Worm (Caenorhabditis elegans) whole organism, L1 larva: ENCODE data around the gene T01D1.5.
A peak's percentile ranks its signal among the peaks of the same experiment; 100 is the strongest.

Experiments
- C16A3.4 ChIP-seq: fragments of 150-350 bp; optimal IDR thresholded peaks from 2 replicates; lab custom pipeline; 2014; ENCODE audit warnings: missing biosample characterization, missing genetic modification characterization
- F16B12.6 ChIP-seq: fragments of 150-350 bp; optimal IDR thresholded peaks from 2 replicates; lab custom pipeline; 2014; ENCODE audit warnings: missing biosample characterization, missing genetic modification characterization
- Y116A8C.19 ChIP-seq: sonication (generic microtip); optimal IDR thresholded peaks from 2 replicates; lab custom pipeline; 2016; ENCODE audit warnings: missing compliant biosample characterization, missing genetic modification characterization, borderline replicate concordance
- aha-1 ChIP-seq: fragments of 150-350 bp; optimal IDR thresholded peaks from 2 replicates; lab custom pipeline; 2014; ENCODE audit warnings: missing biosample characterization, missing genetic modification characterization
- alr-1 ChIP-seq: fragments of 200-800 bp; sonication (Bioruptor generic); optimal IDR thresholded peaks from 2 replicates; lab custom pipeline; 2018; ENCODE audit warnings: borderline replicate concordance, mild to moderate bottlenecking, missing genetic modification characterization, missing compliant biosample characterization
- ama-1 ChIP-seq: fragments of 150-350 bp; optimal IDR thresholded peaks from 2 replicates; lab custom pipeline; 2014
- blmp-1 ChIP-seq: fragments of 150-350 bp; optimal IDR thresholded peaks from 2 replicates; lab custom pipeline; 2014; ENCODE audit warnings: missing biosample characterization, missing genetic modification characterization
- ceh-63 ChIP-seq: fragments of 200-800 bp; sonication (Bioruptor generic); optimal IDR thresholded peaks from 2 replicates; lab custom pipeline; 2018; ENCODE audit warnings: mild to moderate bottlenecking, missing genetic modification characterization, missing compliant biosample characterization
- ceh-8 ChIP-seq: fragments of 200-800 bp; sonication (Bioruptor generic); optimal IDR thresholded peaks from 2 replicates; lab custom pipeline; 2018; ENCODE audit warnings: mild to moderate bottlenecking, missing genetic modification characterization, moderate library complexity, missing compliant biosample characterization
- ceh-82 ChIP-seq, 3 experiments: fragments of 150-350 bp in 1 of 3; sonication (generic microtip) in 2 of 3; optimal IDR thresholded peaks; 2 replicates each; lab custom pipeline; 2014 to 2017; ENCODE audit warnings: missing biosample characterization in 3 of 3, missing genetic modification characterization in 3 of 3
- ceh-88 ChIP-seq: fragments of 200-800 bp; sonication (Bioruptor generic); IDR thresholded peaks from 2 replicates; pipeline ENCODE4 v1.3.6; 2022; ENCODE audit warnings: missing genetic modification characterization, missing compliant biosample characterization
- ceh-90 ChIP-seq: sonication (generic microtip); optimal IDR thresholded peaks from 2 replicates; lab custom pipeline; 2016; ENCODE audit warnings: missing genetic modification characterization, missing compliant biosample characterization
- ces-1 ChIP-seq: fragments of 150-350 bp; optimal IDR thresholded peaks from 2 replicates; lab custom pipeline; 2014; ENCODE audit warnings: missing biosample characterization, missing genetic modification reagents, missing genetic modification characterization
- efl-1 ChIP-seq, 4 experiments: fragments of 150-350 bp; optimal IDR thresholded peaks in 3 of 4; peaks in 1 of 4; 1 replicate in 1 of 4; 2 replicates in 3 of 4; lab custom pipeline; 2014; ENCODE audit warnings: missing biosample characterization in 2 of 4, missing genetic modification characterization in 2 of 4, missing genetic modification reagents in 2 of 4
- egl-13 ChIP-seq: sonication (generic microtip); optimal IDR thresholded peaks from 2 replicates; lab custom pipeline; 2016; ENCODE audit warnings: missing genotype, missing genetic modification reagents, missing genetic modification characterization, missing compliant biosample characterization
- elt-2 ChIP-seq: sonication (generic microtip); optimal IDR thresholded peaks from 2 replicates; lab custom pipeline; 2016; ENCODE audit warnings: missing genetic modification characterization, mild to moderate bottlenecking, inconsistent platforms, missing compliant biosample characterization, missing genetic modification reagents
- elt-3 ChIP-seq, 6 experiments: fragments of 150-350 bp in 1 of 6; sonication (generic microtip); optimal IDR thresholded peaks; 2 replicates each; lab custom pipeline; 2017 to 2018; ENCODE audit warnings: missing biosample characterization in 6 of 6, missing genetic modification characterization in 6 of 6, inconsistent platforms in 1 of 6
- ets-5 ChIP-seq: fragments of 200-800 bp; sonication (Bioruptor generic); IDR thresholded peaks from 2 replicates; pipeline ENCODE4 v1.3.6; 2022; ENCODE audit warnings: missing genetic modification characterization, missing compliant biosample characterization
- fkh-10 ChIP-seq: sonication (generic microtip); optimal IDR thresholded peaks from 2 replicates; lab custom pipeline; 2017; ENCODE audit warnings: missing biosample characterization, missing genetic modification reagents, missing genetic modification characterization
- fkh-4 ChIP-seq: sonication (generic microtip); optimal IDR thresholded peaks from 2 replicates; lab custom pipeline; 2016; ENCODE audit warnings: missing compliant biosample characterization, missing genetic modification characterization, borderline replicate concordance
- fos-1 ChIP-seq: fragments of 150-350 bp; optimal IDR thresholded peaks from 2 replicates; lab custom pipeline; 2014; ENCODE audit warnings: missing biosample characterization, missing genetic modification characterization
- grh-1 ChIP-seq: fragments of 200-800 bp; sonication (Bioruptor generic); IDR thresholded peaks from 2 replicates; pipeline ENCODE4 v1.3.6; 2022; ENCODE audit warnings: missing genetic modification reagents, missing genetic modification characterization, missing compliant biosample characterization
- hlh-17 ChIP-seq: fragments of 200-800 bp; sonication (Bioruptor generic); optimal IDR thresholded peaks from 2 replicates; lab custom pipeline; 2018; ENCODE audit warnings: missing genetic modification characterization, mild to moderate bottlenecking, missing compliant biosample characterization, moderate library complexity, borderline replicate concordance
- hlh-4 ChIP-seq: sonication (generic microtip); optimal IDR thresholded peaks from 2 replicates; lab custom pipeline; 2016; ENCODE audit warnings: mild to moderate bottlenecking, missing genetic modification characterization, missing compliant biosample characterization
- hpl-2 ChIP-seq: fragments of 150-350 bp; optimal IDR thresholded peaks from 2 replicates; lab custom pipeline; 2014; ENCODE audit warnings: missing biosample characterization, missing genetic modification reagents, missing genetic modification characterization
- irx-1 ChIP-seq: sonication (generic microtip); optimal IDR thresholded peaks from 2 replicates; lab custom pipeline; 2016; ENCODE audit warnings: missing genetic modification characterization, missing compliant biosample characterization
- jun-1 ChIP-seq: fragments of 150-350 bp; optimal IDR thresholded peaks from 2 replicates; lab custom pipeline; 2014; ENCODE audit warnings: missing biosample characterization, missing genetic modification reagents, missing genetic modification characterization
- lin-13 ChIP-seq: fragments of 150-350 bp; optimal IDR thresholded peaks from 2 replicates; lab custom pipeline; 2014; ENCODE audit warnings: missing biosample characterization, missing genetic modification reagents, missing genetic modification characterization
- lin-14 ChIP-seq: fragments of 200-800 bp; sonication (Bioruptor generic); optimal IDR thresholded peaks from 2 replicates; lab custom pipeline; 2018; ENCODE audit warnings: mild to moderate bottlenecking, missing genetic modification characterization, moderate library complexity, missing compliant biosample characterization
- lin-15B ChIP-seq: fragments of 150-350 bp; sonication (generic microtip); optimal IDR thresholded peaks from 3 replicates; lab custom pipeline; 2014; ENCODE audit warnings: missing biosample characterization, missing genetic modification characterization
- lin-35 ChIP-seq, 2 experiments: fragments of 150-350 bp; optimal IDR thresholded peaks; 2 replicates each; lab custom pipeline; 2014; ENCODE audit warnings: missing biosample characterization in 2 of 2, missing genetic modification characterization in 2 of 2, missing genetic modification reagents in 2 of 2
- lir-3 ChIP-seq: sonication (generic microtip); optimal IDR thresholded peaks from 2 replicates; lab custom pipeline; 2016; ENCODE audit warnings: mild to moderate bottlenecking, missing genetic modification characterization, moderate library complexity, missing compliant biosample characterization; ENCODE audit not compliant: poor library complexity
- mdl-1 ChIP-seq, 2 experiments: fragments of 150-350 bp; optimal IDR thresholded peaks; 2 replicates each; lab custom pipeline; 2014 to 2017; ENCODE audit warnings: missing biosample characterization in 2 of 2, missing genetic modification characterization in 2 of 2, inconsistent platforms in 1 of 2
- nhr-12 ChIP-seq: sonication (generic microtip); optimal IDR thresholded peaks from 2 replicates; lab custom pipeline; 2017; ENCODE audit warnings: missing biosample characterization, missing genetic modification characterization
- nhr-19 ChIP-seq: fragments of 200-800 bp; sonication (Bioruptor generic); conservative IDR thresholded peaks from 2 replicates; pipeline ENCODE4 v1.3.6; 2022; ENCODE audit warnings: missing genetic modification characterization, missing compliant biosample characterization
- nhr-237 ChIP-seq: fragments of 150-350 bp; optimal IDR thresholded peaks from 2 replicates; lab custom pipeline; 2014; ENCODE audit warnings: missing biosample characterization, missing genetic modification characterization
- nhr-28 ChIP-seq: fragments of 150-350 bp; optimal IDR thresholded peaks from 2 replicates; lab custom pipeline; 2014; ENCODE audit warnings: missing biosample characterization, missing genetic modification characterization
- nhr-77 ChIP-seq: fragments of 150-350 bp; optimal IDR thresholded peaks from 2 replicates; lab custom pipeline; 2014; ENCODE audit warnings: missing biosample characterization, missing genetic modification characterization
- nhr-84 ChIP-seq: sonication (generic microtip); optimal IDR thresholded peaks from 2 replicates; lab custom pipeline; 2017; ENCODE audit warnings: missing biosample characterization, missing genetic modification characterization
- pag-3 ChIP-seq: sonication (generic microtip); optimal IDR thresholded peaks from 2 replicates; lab custom pipeline; 2017; ENCODE audit warnings: missing genetic modification characterization, mild to moderate bottlenecking, missing compliant biosample characterization, antibody characterized with exemption, borderline replicate concordance; ENCODE audit not compliant: insufficient read depth
- pqm-1 ChIP-seq: sonication (generic microtip); optimal IDR thresholded peaks from 3 replicates; lab custom pipeline; 2017; ENCODE audit warnings: missing biosample characterization, missing genetic modification characterization
- skn-1 ChIP-seq: fragments of 150-350 bp; optimal IDR thresholded peaks from 2 replicates; lab custom pipeline; 2014; ENCODE audit warnings: missing biosample characterization, missing genetic modification characterization
- snu-23 ChIP-seq: sonication (generic microtip); optimal IDR thresholded peaks from 2 replicates; lab custom pipeline; 2016; ENCODE audit warnings: missing genetic modification characterization, missing compliant biosample characterization
- sox-4 ChIP-seq: sonication (generic microtip); optimal IDR thresholded peaks from 2 replicates; lab custom pipeline; 2016; ENCODE audit warnings: missing genetic modification characterization, missing compliant biosample characterization
- sptf-1 ChIP-seq: fragments of 150-350 bp; optimal IDR thresholded peaks from 2 replicates; lab custom pipeline; 2014; ENCODE audit warnings: missing biosample characterization, missing genetic modification characterization
- swsn-7 ChIP-seq: sonication (generic microtip); optimal IDR thresholded peaks from 2 replicates; lab custom pipeline; 2016; ENCODE audit warnings: missing genetic modification characterization, missing compliant biosample characterization
- tlp-1 ChIP-seq: fragments of 150-350 bp; optimal IDR thresholded peaks from 2 replicates; lab custom pipeline; 2014; ENCODE audit warnings: missing biosample characterization, missing genetic modification characterization
- unc-130 ChIP-seq: fragments of 150-350 bp; optimal IDR thresholded peaks from 2 replicates; lab custom pipeline; 2017; ENCODE audit warnings: missing biosample characterization, missing genetic modification characterization, inconsistent platforms
- unc-98 ChIP-seq: fragments of 200-800 bp; sonication (Bioruptor generic); IDR thresholded peaks from 2 replicates; pipeline ENCODE4 v1.3.6; 2022; ENCODE audit warnings: missing genetic modification characterization, missing compliant biosample characterization
- zag-1 ChIP-seq: fragments of 150-350 bp; optimal IDR thresholded peaks from 2 replicates; lab custom pipeline; 2014; ENCODE audit warnings: missing biosample characterization, missing genetic modification characterization
- ztf-11 ChIP-seq, 2 experiments: sonication (generic microtip); optimal IDR thresholded peaks; 2 replicates each; lab custom pipeline; 2016 to 2017; ENCODE audit warnings: missing genetic modification characterization in 2 of 2, missing biosample characterization in 1 of 2, missing compliant biosample characterization in 1 of 2
- ztf-4 ChIP-seq: fragments of 150-350 bp; optimal IDR thresholded peaks from 2 replicates; lab custom pipeline; 2014; ENCODE audit warnings: missing biosample characterization, missing genetic modification characterization

T01D1.5 gene

ce11 chrII:155904-156303, 33.0 kb downstream of the T01D1.5 start, which contains the start of gene mrpl-28 (continued):
- TF ChIP-seq hlh-4 (tag; lab: Kevin White, UChicago), result no peak
- no peak for TF ChIP-seq pag-3 (tag; lab: Kevin White, UChicago)
- TF ChIP-seq nhr-12 (tag; lab: Kevin White, UChicago), result peak; percentile 52
- peak; percentile 19 for TF ChIP-seq pqm-1 (tag; lab: Kevin White, UChicago)
- TF ChIP-seq sptf-1 (tag; lab: Kevin White, UChicago), result no peak
- peak; percentile 93 for TF ChIP-seq grh-1 (GFP tag; lab: Robert Waterston, UW)
- TF ChIP-seq fkh-4 (tag; lab: Kevin White, UChicago), result peak; percentile 74
- peak; percentile 33 for TF ChIP-seq hpl-2
- peak; percentile 89 for TF ChIP-seq fos-1 (tag; lab: Kevin White, UChicago)
- peak; percentile 81 for TF ChIP-seq nhr-77 (tag; lab: Kevin White, UChicago)
- peak; percentile 100 for TF ChIP-seq F16B12.6 (tag; lab: Kevin White, UChicago)
- TF ChIP-seq ceh-88, result peak; percentile 92
- TF ChIP-seq elt-3 (tag; optimal IDR thresholded peaks at IDR 0.05; lab: Kevin White, UChicago), result peak in 3 of 6 experiments; percentile 61 to 89 (median 84)
- peak; percentile 82 for TF ChIP-seq unc-98 (GFP tag; lab: Robert Waterston, UW)
- TF ChIP-seq aha-1 (tag; lab: Kevin White, UChicago), result peak; percentile 69
- peak; percentile 91 for TF ChIP-seq lir-3 (tag; lab: Kevin White, UChicago)
- TF ChIP-seq alr-1, result no peak
- peak; percentile 94 to 97 (median 95) for TF ChIP-seq ceh-82 (tag; optimal IDR thresholded peaks at IDR 0.05; lab: Kevin White, UChicago)
- TF ChIP-seq ztf-11 (tag; optimal IDR thresholded peaks at IDR 0.05; lab: Kevin White, UChicago), result peak; percentile 19 to 91
- peak; percentile 95 for TF ChIP-seq lin-14
- peak; percentile 81 for TF ChIP-seq elt-2 (tag; lab: Kevin White, UChicago)
- TF ChIP-seq nhr-237 (tag; lab: Kevin White, UChicago), result peak; percentile 65
- TF ChIP-seq tlp-1, result no peak
- peak; percentile 59 for TF ChIP-seq ama-1
- no peak for TF ChIP-seq ces-1
- TF ChIP-seq ceh-90 (tag; lab: Kevin White, UChicago), result peak; percentile 72
- TF ChIP-seq swsn-7 (tag; lab: Kevin White, UChicago), result peak; percentile 97
- no peak for TF ChIP-seq hlh-17 (GFP tag; lab: Kevin White, UChicago)
- peak; percentile 63 for TF ChIP-seq fkh-10 (GFP tag; lab: Kevin White, UChicago)
- TF ChIP-seq lin-35 (GFP tag; optimal IDR thresholded peaks at IDR 0.05; lab: Kevin White, UChicago), result peak; percentile 95 to 98
- no peak for TF ChIP-seq ets-5 (GFP tag; lab: Robert Waterston, UW)
- TF ChIP-seq mdl-1 (tag; optimal IDR thresholded peaks at IDR 0.05; lab: Kevin White, UChicago), result peak in 1 of 2 experiments; percentile 85
- TF ChIP-seq snu-23 (GFP tag; lab: Kevin White, UChicago), result peak; percentile 98
- TF ChIP-seq nhr-28 (tag; lab: Kevin White, UChicago), result peak; percentile 48
- TF ChIP-seq zag-1 (tag; lab: Kevin White, UChicago), result peak; percentile 56
- peak; percentile 92 for TF ChIP-seq ceh-8 (GFP tag; lab: Kevin White, UChicago)
- peak; percentile 95 for TF ChIP-seq unc-130 (tag; lab: Kevin White, UChicago)
- TF ChIP-seq C16A3.4 (tag; lab: Kevin White, UChicago), result peak; percentile 95
- TF ChIP-seq ztf-4 (tag; lab: Kevin White, UChicago), result peak; percentile 93
- peak; percentile 97 for TF ChIP-seq lin-15B (tag; lab: Kevin White, UChicago)
- no peak for TF ChIP-seq ceh-63 (GFP tag; lab: Kevin White, UChicago)
- TF ChIP-seq egl-13, result peak; percentile 94
- TF ChIP-seq lin-13 (GFP tag; lab: Kevin White, UChicago), result peak; percentile 97
- peak; percentile 95 for TF ChIP-seq irx-1 (tag; lab: Kevin White, UChicago)
- peak; percentile 95 for TF ChIP-seq nhr-19
- peak; percentile 93 to 98 for TF ChIP-seq efl-1 (optimal IDR thresholded peaks at IDR 0.05; lab: Kevin White, UChicago)
- peak; percentile 97 to 100 for TF ChIP-seq efl-1 (GFP tag; optimal IDR thresholded peaks at IDR 0.05 in 1 of 2; lab: Kevin White, UChicago)
- peak; percentile 90 for TF ChIP-seq jun-1
- TF ChIP-seq sox-4 (tag; lab: Kevin White, UChicago), result peak; percentile 84
- no peak for TF ChIP-seq Y116A8C.19 (tag; lab: Kevin White, UChicago)
- TF ChIP-seq blmp-1 (tag; lab: Kevin White, UChicago), result peak; percentile 60
- TF ChIP-seq skn-1 (tag; lab: Kevin White, UChicago), result peak; percentile 90
- no peak for TF ChIP-seq nhr-84 (tag; lab: Kevin White, UChicago)
